Fruit fly (Drosophila melanogaster): ENCODE data around the gene Brd7-9.

dm6 chr2L:7753874-7754273 lies 28.8 kb upstream of the Brd7-9 start, which contains the start of gene CG46025:
- TF ChIP-seq CG9948 (tag; optimal IDR thresholded peaks at IDR 0.05) = no peak
- TF ChIP-seq CG13204 (GFP tag; optimal IDR thresholded peaks at IDR 0.05) = no peak
- no peak for TF ChIP-seq CG10348 (GFP tag; IDR thresholded peaks at IDR 0.05)
- TF ChIP-seq CG14655 (GFP tag; optimal IDR thresholded peaks at IDR 0.05) = no peak
- TF ChIP-seq CG17806 (tag; optimal IDR thresholded peaks at IDR 0.05) = no peak
- no peak for TF ChIP-seq CG32121 (GFP tag; IDR thresholded peaks at IDR 0.05)

Data from whole organism, pupa.